Fruit fly (Drosophila melanogaster) whole organism, embryonic: ENCODE measurements around the gene Cad99C.

ENCODE experiments used
- Bgb ChIP-seq: fragments of 200-800 bp; sonication (Bioruptor generic); IDR thresholded peaks from 2 replicates; pipeline ENCODE4 v1.3.6; 2022; ENCODE audit warnings: missing biosample characterization, missing genetic modification characterization; ENCODE audit not compliant: partially characterized antibody
- Blimp-1 ChIP-seq: fragments of 200-800 bp; sonication (Bioruptor generic); optimal IDR thresholded peaks from 3 replicates; lab custom pipeline; 2018; ENCODE audit warnings: missing biosample characterization, missing genetic modification characterization, mild to moderate bottlenecking, moderate library complexity, missing genetic modification reagents
- C15 ChIP-seq: fragments of 200-800 bp; sonication (Bioruptor generic); IDR thresholded peaks from 3 replicates; pipeline ENCODE4 v1.3.6; 2022; ENCODE audit warnings: missing biosample characterization, missing genetic modification characterization
- CG11456 ChIP-seq: fragments of 200-800 bp; sonication (Bioruptor generic); IDR thresholded peaks from 3 replicates; pipeline ENCODE4 v1.3.6; 2022; ENCODE audit warnings: missing biosample characterization, missing genetic modification characterization
- CG13424 ChIP-seq: fragments of 200-800 bp; sonication (Bioruptor generic); optimal IDR thresholded peaks from 2 replicates; lab custom pipeline; 2019; ENCODE audit warnings: missing biosample characterization, mild to moderate bottlenecking, missing genetic modification characterization, moderate library complexity
- CG15073 ChIP-seq: fragments of 200-800 bp; sonication (Bioruptor generic); optimal IDR thresholded peaks from 2 replicates; lab custom pipeline; 2016; ENCODE audit warnings: missing biosample characterization, missing genetic modification characterization
- CG15269 ChIP-seq: fragments of 200-800 bp; sonication (Bioruptor generic); optimal IDR thresholded peaks from 2 replicates; lab custom pipeline; 2018; ENCODE audit warnings: missing biosample characterization, mild to moderate bottlenecking, missing genetic modification characterization, moderate library complexity
- CG17385 ChIP-seq: fragments of 200-800 bp; sonication (Bioruptor generic); optimal IDR thresholded peaks from 3 replicates; lab custom pipeline; 2018; ENCODE audit warnings: missing biosample characterization, mild to moderate bottlenecking, missing genetic modification characterization
- CG17612 ChIP-seq: fragments of 200-800 bp; sonication (Bioruptor generic); IDR thresholded peaks from 2 replicates; pipeline ENCODE4 v1.3.6; 2022; ENCODE audit warnings: missing biosample characterization, missing genetic modification characterization
- CG1792 ChIP-seq: fragments of 200-800 bp; sonication (Bioruptor generic); optimal IDR thresholded peaks from 2 replicates; lab custom pipeline; 2016; ENCODE audit warnings: missing biosample characterization, missing genetic modification characterization
- CG2712 ChIP-seq: fragments of 200-800 bp; optimal IDR thresholded peaks from 3 replicates; lab custom pipeline; 2019; ENCODE audit warnings: missing biosample characterization, mild to moderate bottlenecking, missing genetic modification characterization, moderate library complexity
- CG30431 ChIP-seq: fragments of 200-800 bp; sonication (Bioruptor generic); optimal IDR thresholded peaks from 2 replicates; lab custom pipeline; 2017; ENCODE audit warnings: missing biosample characterization, missing genetic modification characterization
- CG34376 ChIP-seq: fragments of 200-800 bp; sonication (Bioruptor generic); optimal IDR thresholded peaks from 2 replicates; lab custom pipeline; 2018; ENCODE audit warnings: missing biosample characterization, mild to moderate bottlenecking, missing genetic modification characterization
- CG3995 ChIP-seq: fragments of 200-800 bp; sonication (Bioruptor generic); optimal IDR thresholded peaks from 3 replicates; lab custom pipeline; 2016; ENCODE audit warnings: missing biosample characterization, missing genetic modification characterization
- CG4820 ChIP-seq: fragments of 200-800 bp; sonication (Bioruptor generic); optimal IDR thresholded peaks from 3 replicates; lab custom pipeline; 2016; ENCODE audit warnings: missing biosample characterization, missing genetic modification characterization
- CG5245 ChIP-seq: fragments of 200-800 bp; sonication (Bioruptor generic); optimal IDR thresholded peaks from 3 replicates; lab custom pipeline; 2016; ENCODE audit warnings: missing biosample characterization, missing genetic modification characterization
- CG6175 ChIP-seq: fragments of 200-800 bp; sonication (Bioruptor generic); IDR thresholded peaks from 3 replicates; pipeline ENCODE4 v1.3.6; 2022; ENCODE audit warnings: missing biosample characterization, missing genetic modification characterization
- CG6689 ChIP-seq: fragments of 200-800 bp; sonication (Bioruptor generic); IDR thresholded peaks from 2 replicates; pipeline ENCODE4 v1.3.6; 2022; ENCODE audit warnings: missing biosample characterization, missing genetic modification characterization
- CTCF ChIP-seq: fragments of 200-800 bp; sonication (Bioruptor generic); optimal IDR thresholded peaks from 2 replicates; lab custom pipeline; 2017; ENCODE audit warnings: missing biosample characterization, mild to moderate bottlenecking, missing genetic modification characterization, moderate library complexity
- Dbx ChIP-seq: fragments of 200-800 bp; sonication (Bioruptor generic); IDR thresholded peaks from 3 replicates; pipeline ENCODE4 v1.3.6; 2022; ENCODE audit warnings: missing biosample characterization, missing genetic modification characterization
- Doc2 ChIP-seq: fragments of 200-800 bp; sonication (Bioruptor generic); IDR thresholded peaks from 2 replicates; pipeline ENCODE4 v1.3.6; 2022; ENCODE audit warnings: missing biosample characterization, missing genetic modification characterization
- Dp ChIP-seq: fragments of 200-800 bp; sonication (Bioruptor generic); optimal IDR thresholded peaks from 2 replicates; lab custom pipeline; 2018; ENCODE audit warnings: missing biosample characterization, mild to moderate bottlenecking, missing genetic modification characterization, moderate library complexity
- HHEX ChIP-seq: fragments of 200-800 bp; sonication (Bioruptor generic); optimal IDR thresholded peaks from 3 replicates; lab custom pipeline; 2017; ENCODE audit warnings: missing biosample characterization, mild to moderate bottlenecking, missing genetic modification characterization, missing genetic modification reagents
- HLH3B ChIP-seq: fragments of 200-800 bp; sonication (Bioruptor generic); IDR thresholded peaks from 2 replicates; pipeline ENCODE4 v1.3.6; 2022; ENCODE audit warnings: missing biosample characterization, missing genetic modification characterization
- HLHmδ ChIP-seq: fragments of 200-800 bp; sonication (Bioruptor generic); optimal IDR thresholded peaks from 2 replicates; lab custom pipeline; 2018; ENCODE audit warnings: missing biosample characterization, mild to moderate bottlenecking, missing genetic modification characterization, moderate library complexity
- HmgZ ChIP-seq: fragments of 200-800 bp; sonication (Bioruptor generic); optimal IDR thresholded peaks from 2 replicates; lab custom pipeline; 2018; ENCODE audit warnings: missing biosample characterization, mild to moderate bottlenecking, missing genetic modification characterization
- Hmr ChIP-seq: fragments of 200-800 bp; sonication (Bioruptor generic); optimal IDR thresholded peaks from 3 replicates; lab custom pipeline; 2017; ENCODE audit warnings: mild to moderate bottlenecking, missing biosample characterization, missing genetic modification reagents, missing genetic modification characterization
- Lhr ChIP-seq: fragments of 200-800 bp; sonication (Bioruptor generic); optimal IDR thresholded peaks from 3 replicates; lab custom pipeline; 2017; ENCODE audit warnings: mild to moderate bottlenecking, missing biosample characterization, missing genetic modification reagents, missing genetic modification characterization
- Myb ChIP-seq: fragments of 200-800 bp; sonication (Bioruptor generic); optimal IDR thresholded peaks from 2 replicates; lab custom pipeline; 2016; ENCODE audit warnings: missing biosample characterization, missing genetic modification characterization
- Opbp ChIP-seq: fragments of 200-800 bp; sonication (Bioruptor generic); IDR thresholded peaks from 3 replicates; pipeline ENCODE4 v1.3.6; 2022; ENCODE audit warnings: missing biosample characterization, missing genetic modification characterization; ENCODE audit not compliant: partially characterized antibody
- Ravus ChIP-seq: fragments of 200-800 bp; sonication (Bioruptor generic); IDR thresholded peaks from 2 replicates; pipeline ENCODE4 v1.3.6; 2022; ENCODE audit warnings: missing biosample characterization, missing genetic modification characterization
- abd-A ChIP-seq: fragments of 200-800 bp; sonication (Bioruptor generic); optimal IDR thresholded peaks from 3 replicates; lab custom pipeline; 2019; ENCODE audit warnings: missing biosample characterization, mild to moderate bottlenecking, missing genetic modification characterization, moderate library complexity
- al ChIP-seq: fragments of 200-800 bp; sonication (Bioruptor generic); IDR thresholded peaks from 2 replicates; pipeline ENCODE4 v1.3.6; 2022; ENCODE audit warnings: missing biosample characterization, missing genetic modification characterization
- ap ChIP-seq: fragments of 200-800 bp; sonication (Bioruptor generic); IDR thresholded peaks from 2 replicates; pipeline ENCODE4 v1.3.6; 2022; ENCODE audit warnings: missing biosample characterization, missing genetic modification characterization
- cad ChIP-seq: fragments of >200 bp; optimal IDR thresholded peaks from 2 replicates; lab custom pipeline; 2017; ENCODE audit warnings: missing biosample characterization, missing genetic modification characterization
- corto ChIP-seq: fragments of 200-800 bp; sonication (Bioruptor generic); optimal IDR thresholded peaks from 2 replicates; lab custom pipeline; 2016; ENCODE audit warnings: missing biosample characterization, mild to moderate bottlenecking, missing genetic modification characterization, moderate library complexity
- dimm ChIP-seq: fragments of 200-800 bp; sonication (Bioruptor generic); IDR thresholded peaks from 2 replicates; pipeline ENCODE4 v1.3.6; 2022; ENCODE audit warnings: missing biosample characterization, missing genetic modification characterization
- dmrt11E ChIP-seq: fragments of 200-800 bp; sonication (Bioruptor generic); optimal IDR thresholded peaks from 3 replicates; lab custom pipeline; 2018; ENCODE audit warnings: missing biosample characterization, mild to moderate bottlenecking, missing genetic modification characterization, moderate library complexity
- exex ChIP-seq: fragments of 200-800 bp; sonication (Bioruptor generic); optimal IDR thresholded peaks from 4 replicates; lab custom pipeline; 2018; ENCODE audit warnings: missing biosample characterization, mild to moderate bottlenecking, missing genetic modification characterization, moderate library complexity
- insv ChIP-seq, 2 experiments: fragments of 200-800 bp; sonication (Bioruptor generic); optimal IDR thresholded peaks; 3 replicates each; lab custom pipeline; 2016 to 2018; ENCODE audit warnings: missing biosample characterization in 2 of 2, missing genetic modification characterization in 2 of 2
- ken ChIP-seq: fragments of 200-800 bp; sonication (Bioruptor generic); IDR thresholded peaks from 3 replicates; pipeline ENCODE4 v1.3.6; 2022; ENCODE audit warnings: missing biosample characterization, missing genetic modification characterization
- knrl ChIP-seq: fragments of 200-800 bp; sonication (Bioruptor generic); IDR thresholded peaks from 3 replicates; pipeline ENCODE4 v1.3.6; 2022; ENCODE audit warnings: missing biosample characterization, missing genetic modification characterization; ENCODE audit not compliant: partially characterized antibody
- org-1 ChIP-seq: fragments of 200-800 bp; sonication (Bioruptor generic); optimal IDR thresholded peaks from 2 replicates; lab custom pipeline; 2017; ENCODE audit warnings: missing biosample characterization, missing genetic modification characterization
- pum ChIP-seq: fragments of 200-800 bp; sonication (Bioruptor generic); optimal IDR thresholded peaks from 2 replicates; lab custom pipeline; 2016; ENCODE audit warnings: missing biosample characterization, missing genetic modification characterization
- scrt ChIP-seq: fragments of 200-800 bp; sonication (Bioruptor generic); optimal IDR thresholded peaks from 2 replicates; lab custom pipeline; 2018; ENCODE audit warnings: missing biosample characterization, mild to moderate bottlenecking, missing genetic modification characterization, moderate library complexity
- sr ChIP-seq: fragments of 200-800 bp; sonication (Bioruptor generic); IDR thresholded peaks from 3 replicates; pipeline ENCODE4 v1.3.6; 2022; ENCODE audit warnings: missing biosample characterization, missing genetic modification characterization
- tio ChIP-seq: fragments of 200-800 bp; sonication (Bioruptor generic); optimal IDR thresholded peaks from 2 replicates; lab custom pipeline; 2017; ENCODE audit warnings: missing biosample characterization, missing genetic modification characterization, inconsistent platforms
- toy ChIP-seq: fragments of 200-800 bp; sonication (Bioruptor generic); IDR thresholded peaks from 2 replicates; pipeline ENCODE4 v1.3.6; 2022; ENCODE audit warnings: missing biosample characterization, missing genetic modification characterization
- wor ChIP-seq: fragments of 200-800 bp; sonication (Bioruptor generic); IDR thresholded peaks from 2 replicates; pipeline ENCODE4 v1.3.6; 2022; ENCODE audit warnings: missing biosample characterization, missing genetic modification characterization
- zf30C ChIP-seq: fragments of 200-800 bp; sonication (Bioruptor generic); optimal IDR thresholded peaks from 3 replicates; lab custom pipeline; 2018; ENCODE audit warnings: missing biosample characterization, mild to moderate bottlenecking, missing genetic modification characterization

Cad99C gene

DNA sequence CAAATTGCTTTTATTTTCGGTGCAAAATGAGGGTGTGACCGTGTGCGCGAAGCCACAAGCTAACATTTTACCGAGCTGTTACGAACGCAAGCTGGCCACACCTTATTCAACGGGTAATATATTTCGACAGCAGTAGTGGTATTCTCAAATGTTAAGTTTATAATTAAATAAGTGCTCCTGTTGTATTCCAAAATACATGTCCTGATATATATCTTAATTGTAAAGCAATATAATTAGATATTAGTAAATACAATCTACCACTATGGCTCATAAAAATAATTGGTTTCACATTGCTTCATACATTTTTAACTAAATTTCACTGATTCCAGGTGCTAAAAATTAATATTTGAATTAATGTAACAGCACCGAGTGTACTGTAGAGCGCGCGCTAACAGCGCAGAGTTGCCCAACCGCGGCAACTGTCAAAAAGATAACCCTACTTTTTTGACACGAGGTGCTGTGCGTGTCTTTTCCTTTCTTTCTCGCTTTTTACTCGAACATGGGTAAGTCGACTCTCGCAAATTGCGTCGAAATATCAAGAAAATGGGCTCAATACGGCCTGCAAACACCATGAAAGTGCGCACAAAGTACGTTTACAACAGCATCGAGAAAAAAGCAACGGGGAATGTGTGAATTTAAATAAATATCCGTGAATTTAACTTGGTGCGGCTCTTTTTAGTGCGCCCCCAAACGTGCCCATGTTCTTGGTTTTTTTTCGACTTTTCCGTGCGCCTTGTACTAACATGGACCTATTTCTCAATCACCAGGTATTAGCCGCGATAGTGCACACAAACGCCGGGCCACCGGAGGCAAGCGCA lies 20.2 kb downstream of the Cad99C start, which contains the start of the genes CG15514 and RpS8 (continued):
- peak; percentile 14 for TF ChIP-seq zf30C (GFP tag; lab: Kevin White, UChicago)
- TF ChIP-seq Myb (GFP tag; lab: Kevin White, UChicago), result peak; percentile 27
- peak; percentile 63; the same call in 1 of the 3 replicates for TF ChIP-seq CG11456 (GFP tag; lab: Robert Waterston, UW)
- TF ChIP-seq abd-A (tag; lab: Kevin White, UChicago), result no peak
- no peak for TF ChIP-seq ap
- peak; percentile 63 for TF ChIP-seq Blimp-1 (GFP tag; lab: Kevin White, UChicago)
- peak; percentile 80 for TF ChIP-seq Hmr (GFP tag; lab: Kevin White, UChicago)
- no peak for TF ChIP-seq knrl (GFP tag; lab: Robert Waterston, UW)
- no peak for TF ChIP-seq CG6175 (GFP tag; lab: Robert Waterston, UW)
- peak; percentile 69 for TF ChIP-seq HLHmδ (GFP tag; lab: Kevin White, UChicago)
- no peak for TF ChIP-seq exex (tag; lab: Kevin White, UChicago)
- no peak for TF ChIP-seq CG30431
- TF ChIP-seq Ravus (GFP tag; lab: Robert Waterston, UW), result no peak
- TF ChIP-seq sr, result peak; percentile 10; the same call in 1 of the 3 replicates
- peak; percentile 67 for TF ChIP-seq Dbx (GFP tag; lab: Robert Waterston, UW)
- peak in 1 of 2 experiments; percentile 55 for TF ChIP-seq insv (GFP tag; optimal IDR thresholded peaks at IDR 0.05; lab: Kevin White, UChicago)
- TF ChIP-seq pum, result peak; percentile 23
- TF ChIP-seq CG2712, result peak; percentile 44
- peak; percentile 51 for TF ChIP-seq scrt (GFP tag; lab: Kevin White, UChicago)
- no peak for TF ChIP-seq dimm (GFP tag; lab: Robert Waterston, UW)
- TF ChIP-seq corto, result no peak
- no peak for TF ChIP-seq CG15073 (GFP tag; lab: Kevin White, UChicago)
- no peak for TF ChIP-seq C15 (GFP tag; lab: Robert Waterston, UW)
- TF ChIP-seq CTCF, result peak; percentile 3
- peak; percentile 72 for TF ChIP-seq CG13424 (tag; lab: Kevin White, UChicago)
- no peak for TF ChIP-seq Doc2 (GFP tag; lab: Robert Waterston, UW)
- no peak for TF ChIP-seq toy (GFP tag; lab: Robert Waterston, UW)
- no peak for TF ChIP-seq tio
- peak; percentile 58 for TF ChIP-seq Dp (GFP tag; lab: Kevin White, UChicago)
- peak; percentile 60 for TF ChIP-seq CG15269 (tag; lab: Kevin White, UChicago)
- TF ChIP-seq al (GFP tag; lab: Robert Waterston, UW), result peak; percentile 51; the same call in 1 of the 2 replicates
- peak; percentile 57 for TF ChIP-seq dmrt11E (tag; lab: Kevin White, UChicago)
- peak; percentile 76 for TF ChIP-seq CG6689 (GFP tag; lab: Robert Waterston, UW)
- no peak for TF ChIP-seq wor (GFP tag; lab: Robert Waterston, UW)
- peak; percentile 69 for TF ChIP-seq Lhr
- 0 out of 2 replicates have a peak, but pooled peaks have one; percentile 20 for TF ChIP-seq Bgb (GFP tag; lab: Robert Waterston, UW)
- peak; percentile 21 for TF ChIP-seq CG4820
- TF ChIP-seq HLH3B, result peak; percentile 62
- peak; percentile 68 for TF ChIP-seq HHEX (GFP tag; lab: Kevin White, UChicago)
- TF ChIP-seq CG3995 (GFP tag; lab: Kevin White, UChicago), result peak; percentile 69
- no peak for TF ChIP-seq CG17612 (GFP tag; lab: Robert Waterston, UW)
- TF ChIP-seq CG34376 (GFP tag; lab: Kevin White, UChicago), result peak; percentile 76
- no peak for TF ChIP-seq Opbp (GFP tag; lab: Robert Waterston, UW)
- peak; percentile 29 for TF ChIP-seq HmgZ
- no peak for TF ChIP-seq CG1792 (GFP tag; lab: Kevin White, UChicago)
- peak; percentile 44 for TF ChIP-seq org-1 (GFP tag; lab: Kevin White, UChicago)
- 0 out of 3 replicates have a peak, but pooled peaks have one; percentile 38 for TF ChIP-seq ken
- TF ChIP-seq CG5245 (GFP tag; lab: Kevin White, UChicago), result no peak
- peak; percentile 70 for TF ChIP-seq CG17385 (GFP tag; lab: Kevin White, UChicago)
- TF ChIP-seq cad (GFP tag; lab: Kevin White, UChicago), result no peak
